Fruit fly (Drosophila melanogaster): ENCODE data around the gene eEF1gamma.

eEF1gamma gene

DNA sequence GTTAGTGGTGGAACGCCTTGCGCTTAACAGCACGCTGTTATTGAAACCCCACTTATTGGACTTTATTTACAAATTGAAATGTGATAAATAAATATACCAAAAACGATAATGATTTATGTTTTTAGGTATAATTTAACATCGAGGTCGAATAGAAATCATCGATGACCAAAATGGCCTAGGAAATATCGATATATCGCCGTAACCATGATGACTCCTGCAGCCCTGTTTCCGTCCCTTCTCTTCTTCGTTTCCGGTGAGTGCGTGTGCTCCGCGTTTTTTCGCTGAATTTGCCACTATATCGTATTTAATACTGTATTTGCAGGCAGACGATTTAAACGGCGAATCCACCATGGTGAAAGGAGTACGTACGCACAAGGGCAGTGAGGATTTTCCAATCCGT, at the start of gene eEF1gamma:
Gene eEF1gamma (plus strand): TSS at position 225 of the 400 bp plus-strand sequence.
- no peak for TF ChIP-seq Dll (optimal IDR thresholded peaks at IDR 0.05)
- TF ChIP-seq usp (GFP tag; optimal IDR thresholded peaks at IDR 0.05) = no peak
- TF ChIP-seq CG8478 (optimal IDR thresholded peaks at IDR 0.05) = no peak
- TF ChIP-seq EcR (GFP tag; optimal IDR thresholded peaks at IDR 0.05) = no peak
- TF ChIP-seq psq (optimal IDR thresholded peaks at IDR 0.05) = no peak
- no peak for TF ChIP-seq pan (optimal IDR thresholded peaks at IDR 0.05)

dm6 chr3R:29190984-29191383, 29.0 kb upstream of the eEF1gamma start:
- TF ChIP-seq psq (optimal IDR thresholded peaks at IDR 0.05) = no peak
- no peak for TF ChIP-seq usp (GFP tag; optimal IDR thresholded peaks at IDR 0.05)
- TF ChIP-seq EcR (GFP tag; optimal IDR thresholded peaks at IDR 0.05) = no peak
- no peak for TF ChIP-seq Dll (optimal IDR thresholded peaks at IDR 0.05)
- no peak for TF ChIP-seq pan (optimal IDR thresholded peaks at IDR 0.05)
- no peak for TF ChIP-seq CG8478 (optimal IDR thresholded peaks at IDR 0.05)

DNA sequence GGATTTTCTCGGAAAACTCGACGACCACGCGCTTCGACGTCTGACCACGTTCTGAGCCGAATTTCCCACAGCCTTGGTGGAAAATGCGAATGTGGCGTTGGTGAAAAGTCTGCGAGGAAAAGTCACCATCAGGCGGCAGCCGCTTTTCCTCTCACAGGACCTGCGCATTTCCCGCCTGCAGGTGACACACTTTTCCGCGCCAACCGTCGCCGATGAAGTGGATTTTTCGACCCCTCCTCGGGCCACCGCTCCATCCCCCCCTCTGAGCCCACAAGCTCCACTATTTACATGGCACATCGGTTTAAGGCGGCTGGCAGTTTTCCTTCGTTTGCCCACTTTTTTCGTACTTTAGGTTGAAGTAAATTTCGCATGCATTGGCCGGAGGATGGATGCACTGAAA, 25.0 kb upstream of the eEF1gamma start, which contains the start of gene jus:
Gene jus (minus strand): TSS at position 38 of the 400 bp plus-strand sequence.
- no peak for TF ChIP-seq psq (optimal IDR thresholded peaks at IDR 0.05)
- no peak for TF ChIP-seq usp (GFP tag; optimal IDR thresholded peaks at IDR 0.05)
- TF ChIP-seq pan (optimal IDR thresholded peaks at IDR 0.05) = no peak
- no peak for TF ChIP-seq Dll (optimal IDR thresholded peaks at IDR 0.05)
- TF ChIP-seq CG8478 (optimal IDR thresholded peaks at IDR 0.05) = no peak

DNA sequence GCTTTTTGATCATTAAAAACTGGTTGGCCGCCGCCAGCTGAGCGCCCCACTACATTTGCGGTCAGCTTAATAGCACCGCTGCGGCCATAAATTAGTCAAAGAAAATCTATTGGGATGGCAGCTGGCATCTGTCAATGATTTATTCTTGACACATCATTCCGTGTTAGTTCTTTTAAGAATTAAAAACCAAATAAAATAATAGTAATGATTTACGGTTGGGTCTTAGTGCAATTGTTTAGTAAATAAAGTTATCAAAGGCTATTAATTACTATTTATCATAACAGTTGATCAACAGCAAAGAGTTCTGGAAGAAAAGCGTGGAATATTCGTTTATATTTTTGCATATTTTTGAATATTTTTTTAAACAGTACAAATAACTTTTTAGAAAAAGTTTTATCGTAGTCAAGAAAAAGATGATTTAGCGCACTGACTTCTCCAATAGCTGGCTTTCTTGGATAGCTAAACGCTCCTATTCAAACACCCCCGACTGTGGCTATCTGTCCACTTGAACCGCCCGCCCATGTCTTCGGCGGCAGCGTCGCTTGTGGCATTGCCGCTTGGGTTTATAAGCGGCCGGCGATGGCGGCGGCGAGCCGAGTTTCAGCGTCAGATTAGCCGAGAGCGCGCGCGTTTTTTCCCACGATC, 22.9 kb upstream of the eEF1gamma start, which contains the start of gene CG14515:
Gene CG14515 (plus strand): TSS at position 590 of the 645 bp plus-strand sequence.
- no peak for TF ChIP-seq Dll (optimal IDR thresholded peaks at IDR 0.05)
- no peak for TF ChIP-seq psq (optimal IDR thresholded peaks at IDR 0.05)

- no peak for TF ChIP-seq EcR (GFP tag; optimal IDR thresholded peaks at IDR 0.05)
- TF ChIP-seq CG8478 (optimal IDR thresholded peaks at IDR 0.05) = no peak
- TF ChIP-seq pan (optimal IDR thresholded peaks at IDR 0.05) = no peak
- TF ChIP-seq usp (GFP tag; optimal IDR thresholded peaks at IDR 0.05) = no peak
Observed at dm6 chr3R:29198299-29198698, 21.7 kb upstream of the eEF1gamma start.

dm6 chr3R:29199807-29200693, 19.9 kb upstream of the eEF1gamma start, which contains the start of gene CG11899:
CG11899 (plus strand) TSS chr3R:29200454.
- TF ChIP-seq psq (optimal IDR thresholded peaks at IDR 0.05) (no peak), EcR (GFP tag; optimal IDR thresholded peaks at IDR 0.05) (peak; percentile 86 to 91)

DNA sequence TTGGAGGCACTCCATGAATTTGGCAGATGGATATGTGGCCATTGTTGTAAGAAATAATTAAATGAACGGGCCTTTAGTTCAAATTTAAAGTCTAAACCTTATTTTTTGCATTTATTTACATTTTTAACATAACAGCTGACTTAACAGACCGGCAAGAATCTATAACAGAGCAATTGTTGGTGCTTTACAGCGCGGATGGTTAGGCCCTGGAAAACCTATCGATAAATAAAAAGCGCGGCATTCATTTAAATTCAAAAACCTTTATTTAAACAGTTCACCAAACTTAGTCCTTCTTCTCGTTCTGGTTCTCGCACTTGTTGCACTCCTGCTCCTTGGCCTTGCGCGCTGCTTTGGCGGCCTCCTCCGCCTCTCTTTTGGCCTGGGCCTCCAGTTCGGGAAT, 17.6 kb upstream of the eEF1gamma start, which contains the start of gene Mesh1:
Gene Mesh1 (minus strand): TSS at position 108 of the 400 bp plus-strand sequence.
- TF ChIP-seq usp (GFP tag; optimal IDR thresholded peaks at IDR 0.05) = no peak
- no peak for TF ChIP-seq CG8478 (optimal IDR thresholded peaks at IDR 0.05)
- no peak for TF ChIP-seq Dll (optimal IDR thresholded peaks at IDR 0.05)
- no peak for TF ChIP-seq EcR (GFP tag; optimal IDR thresholded peaks at IDR 0.05)
- no peak for TF ChIP-seq pan (optimal IDR thresholded peaks at IDR 0.05)
- no peak for TF ChIP-seq psq (optimal IDR thresholded peaks at IDR 0.05)

DNA sequence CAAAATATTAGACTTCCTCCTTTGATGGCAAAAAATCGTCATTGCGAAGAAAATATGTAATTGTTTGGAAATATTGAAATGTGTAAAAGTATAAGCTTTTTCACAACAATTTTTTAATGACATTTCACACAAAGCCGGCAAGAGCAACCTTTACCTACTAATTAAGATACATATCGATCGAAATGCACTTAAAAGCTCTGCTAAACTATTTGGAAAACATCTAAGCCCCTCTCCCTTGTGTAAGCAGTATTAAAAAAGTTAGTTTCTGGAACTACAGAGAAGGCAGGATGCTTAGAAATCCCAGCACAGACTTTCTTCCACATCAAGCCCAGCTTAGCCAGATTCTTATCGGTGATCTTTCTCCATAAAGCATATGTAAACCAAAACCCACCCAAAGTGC, 15.9 kb upstream of the eEF1gamma start, which contains the start of gene Cyt-c1L:
Gene Cyt-c1L (minus strand): TSS at position 101 of the 400 bp plus-strand sequence.
- TF ChIP-seq EcR (GFP tag; optimal IDR thresholded peaks at IDR 0.05) (no peak), pan (optimal IDR thresholded peaks at IDR 0.05) (no peak), usp (GFP tag; optimal IDR thresholded peaks at IDR 0.05) (no peak), psq (optimal IDR thresholded peaks at IDR 0.05) (no peak), CG8478 (optimal IDR thresholded peaks at IDR 0.05) (no peak), Dll (optimal IDR thresholded peaks at IDR 0.05) (no peak)

DNA sequence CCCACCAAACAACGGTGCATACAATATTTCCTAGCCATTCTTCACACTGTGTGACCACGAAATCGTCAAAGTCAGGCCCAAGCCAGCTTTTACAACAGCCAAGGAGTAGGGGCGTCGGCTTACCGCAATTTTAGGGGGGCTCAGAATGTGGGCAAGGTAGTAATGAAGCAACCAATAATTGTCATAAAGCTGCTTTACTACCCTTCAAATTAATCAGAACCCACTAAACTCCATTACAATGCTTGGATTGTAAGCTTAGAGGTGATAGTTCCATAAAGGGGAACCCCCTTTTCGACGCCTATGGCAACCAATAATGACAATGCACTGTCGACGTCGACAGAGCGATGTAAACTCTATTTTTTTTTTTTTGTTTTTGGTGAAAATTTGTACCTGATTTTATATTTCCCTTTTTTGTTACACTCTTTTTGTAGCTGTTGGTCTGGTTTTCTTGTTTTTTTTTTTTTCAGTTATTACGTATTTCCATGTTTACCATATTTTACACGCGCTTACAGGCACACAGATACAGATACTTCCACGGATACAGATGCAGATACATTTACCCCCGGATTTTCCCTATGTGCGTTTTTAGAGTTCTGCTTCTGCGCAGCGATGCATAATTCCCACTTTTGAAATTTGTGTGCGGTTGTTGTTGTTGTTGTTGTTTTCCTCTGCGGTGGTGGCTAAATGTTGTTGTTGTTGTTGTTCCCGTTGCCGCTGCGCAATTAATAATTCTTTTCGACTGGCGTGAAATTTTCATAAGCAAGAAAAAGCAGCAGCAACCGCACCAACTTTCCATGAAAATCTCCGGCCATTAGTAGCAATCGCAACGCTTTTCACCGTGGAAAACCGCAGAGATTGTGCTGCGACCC, 15.1 kb upstream of the eEF1gamma start:
- TF ChIP-seq CG8478 (optimal IDR thresholded peaks at IDR 0.05) = no peak
- no peak for TF ChIP-seq pan (optimal IDR thresholded peaks at IDR 0.05)
- TF ChIP-seq psq (optimal IDR thresholded peaks at IDR 0.05) = no peak
- TF ChIP-seq EcR (GFP tag; optimal IDR thresholded peaks at IDR 0.05) = no peak
- TF ChIP-seq usp (GFP tag; optimal IDR thresholded peaks at IDR 0.05) = no peak
- TF ChIP-seq Dll (optimal IDR thresholded peaks at IDR 0.05) = no peak

DNA sequence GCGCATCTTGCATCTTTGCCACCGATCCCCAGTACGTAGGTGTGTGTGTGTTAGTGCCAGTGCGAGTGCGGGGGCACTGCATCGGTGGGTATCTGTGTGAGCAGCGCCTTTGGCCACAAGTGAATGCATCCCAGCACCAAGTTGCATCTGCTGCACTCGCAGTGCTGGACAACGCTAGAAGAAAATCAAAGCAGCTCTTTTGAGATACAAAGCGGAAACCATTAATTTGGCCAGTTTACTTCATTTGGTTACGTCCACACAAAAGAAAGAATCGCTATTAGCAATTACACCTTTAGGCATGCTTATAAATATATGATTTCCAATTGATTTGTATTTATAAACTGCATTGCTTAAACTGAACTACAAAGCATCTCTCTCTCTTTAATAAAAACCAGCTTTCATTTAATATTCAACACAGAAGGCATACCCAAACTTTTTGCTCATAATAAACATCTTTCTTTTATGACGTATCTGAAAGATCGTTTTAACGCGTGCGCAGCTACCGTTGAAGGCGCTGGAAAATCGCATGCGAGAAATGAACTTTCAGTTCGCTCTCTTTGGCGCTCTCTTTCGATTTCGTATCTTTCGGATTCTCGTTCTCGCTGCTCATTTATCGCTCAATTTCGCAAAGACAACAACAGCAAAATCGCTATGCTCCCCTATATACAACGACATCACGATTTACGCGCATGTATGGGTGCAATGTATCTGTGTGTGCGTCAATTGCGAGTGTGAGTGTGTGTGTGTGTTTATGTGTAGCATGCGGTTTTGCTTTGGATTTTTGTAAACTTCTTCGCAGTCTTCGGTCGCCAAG, 13.6 kb upstream of the eEF1gamma start:
- TF ChIP-seq CG8478 (optimal IDR thresholded peaks at IDR 0.05) (peak; percentile 28), usp (GFP tag; optimal IDR thresholded peaks at IDR 0.05) (no peak), Dll (optimal IDR thresholded peaks at IDR 0.05) (no peak)

All from whole organism.